Fruit fly (Drosophila melanogaster) whole organism, embryonic: ENCODE measurements around the gene CG31388.

Experiments used
- CG10267 ChIP-seq: fragments of 200-800 bp; sonication (Bioruptor generic); optimal IDR thresholded peaks from 2 replicates; lab custom pipeline; 2018; ENCODE audit warnings: missing biosample characterization, mild to moderate bottlenecking, missing genetic modification characterization, moderate library complexity
- CG11456 ChIP-seq: fragments of 200-800 bp; sonication (Bioruptor generic); IDR thresholded peaks from 3 replicates; pipeline ENCODE4 v1.3.6; 2022; ENCODE audit warnings: missing biosample characterization, missing genetic modification characterization
- CG11504 ChIP-seq: fragments of 200-800 bp; sonication (Bioruptor generic); optimal IDR thresholded peaks from 3 replicates; lab custom pipeline; 2019; ENCODE audit warnings: missing biosample characterization, mild to moderate bottlenecking, missing genetic modification characterization, moderate library complexity
- CG11723 ChIP-seq: fragments of 200-800 bp; sonication (Bioruptor generic); optimal IDR thresholded peaks from 2 replicates; lab custom pipeline; 2017; ENCODE audit warnings: missing biosample characterization, mild to moderate bottlenecking, missing genetic modification characterization
- CG1233 ChIP-seq: fragments of 200-800 bp; sonication (Bioruptor generic); optimal IDR thresholded peaks from 4 replicates; lab custom pipeline; 2018; ENCODE audit warnings: missing biosample characterization, mild to moderate bottlenecking, missing genetic modification characterization
- CG13424 ChIP-seq: fragments of 200-800 bp; sonication (Bioruptor generic); optimal IDR thresholded peaks from 2 replicates; lab custom pipeline; 2019; ENCODE audit warnings: missing biosample characterization, mild to moderate bottlenecking, missing genetic modification characterization, moderate library complexity
- CG14860 ChIP-seq: fragments of 200-800 bp; sonication (Bioruptor generic); IDR thresholded peaks from 3 replicates; pipeline ENCODE4 v1.3.6; 2022; ENCODE audit warnings: missing biosample characterization, missing genetic modification characterization; ENCODE audit not compliant: partially characterized antibody
- CG15269 ChIP-seq: fragments of 200-800 bp; sonication (Bioruptor generic); optimal IDR thresholded peaks from 2 replicates; lab custom pipeline; 2018; ENCODE audit warnings: missing biosample characterization, mild to moderate bottlenecking, missing genetic modification characterization, moderate library complexity
- CG15514 ChIP-seq: fragments of 200-800 bp; sonication (Bioruptor generic); optimal IDR thresholded peaks from 3 replicates; lab custom pipeline; 2017; ENCODE audit warnings: missing biosample characterization, missing genetic modification characterization, mild to moderate bottlenecking, moderate library complexity, missing genetic modification reagents
- CG15601 ChIP-seq: fragments of 200-800 bp; sonication (Bioruptor generic); optimal IDR thresholded peaks from 3 replicates; lab custom pipeline; 2019; ENCODE audit warnings: missing biosample characterization, mild to moderate bottlenecking, missing genetic modification characterization, moderate library complexity
- CG18619 ChIP-seq: fragments of 200-800 bp; sonication (Bioruptor generic); optimal IDR thresholded peaks from 3 replicates; lab custom pipeline; 2017; ENCODE audit warnings: missing biosample characterization, mild to moderate bottlenecking, missing genetic modification characterization
- CG2712 ChIP-seq: fragments of 200-800 bp; optimal IDR thresholded peaks from 3 replicates; lab custom pipeline; 2019; ENCODE audit warnings: missing biosample characterization, mild to moderate bottlenecking, missing genetic modification characterization, moderate library complexity
- CG33213 ChIP-seq: fragments of 200-800 bp; sonication (Bioruptor generic); optimal IDR thresholded peaks from 3 replicates; lab custom pipeline; 2016; ENCODE audit warnings: missing biosample characterization, missing genetic modification characterization
- CG3407 ChIP-seq: fragments of 200-800 bp; sonication (Bioruptor generic); optimal IDR thresholded peaks from 2 replicates; lab custom pipeline; 2018; ENCODE audit warnings: missing biosample characterization, mild to moderate bottlenecking, missing genetic modification characterization
- CG3838 ChIP-seq: fragments of 200-800 bp; sonication (Bioruptor generic); optimal IDR thresholded peaks from 3 replicates; lab custom pipeline; 2016; ENCODE audit warnings: missing biosample characterization, missing genetic modification characterization
- CG4360 ChIP-seq: fragments of 200-800 bp; sonication (Bioruptor generic); IDR thresholded peaks from 2 replicates; pipeline ENCODE4 v1.3.6; 2022; ENCODE audit warnings: missing biosample characterization, missing genetic modification characterization
- CG43689 ChIP-seq: fragments of 200-800 bp; sonication (Bioruptor generic); IDR thresholded peaks from 2 replicates; pipeline ENCODE4 v1.3.6; 2022; ENCODE audit warnings: missing biosample characterization, missing genetic modification characterization
- CG4707 ChIP-seq: fragments of 200-800 bp; sonication (Bioruptor generic); optimal IDR thresholded peaks from 2 replicates; lab custom pipeline; 2018; ENCODE audit warnings: missing biosample characterization, mild to moderate bottlenecking, missing genetic modification characterization, moderate library complexity
- CG4820 ChIP-seq: fragments of 200-800 bp; sonication (Bioruptor generic); optimal IDR thresholded peaks from 3 replicates; lab custom pipeline; 2016; ENCODE audit warnings: missing biosample characterization, missing genetic modification characterization
- CG5180 ChIP-seq: fragments of 200-800 bp; sonication (Bioruptor generic); optimal IDR thresholded peaks from 3 replicates; lab custom pipeline; 2017; ENCODE audit warnings: missing biosample characterization, missing genetic modification characterization, mild to moderate bottlenecking, moderate library complexity, missing genetic modification reagents
- CG6272 ChIP-seq: fragments of 200-800 bp; sonication (Bioruptor generic); IDR thresholded peaks from 2 replicates; pipeline ENCODE4 v1.3.6; 2022; ENCODE audit warnings: missing biosample characterization, missing genetic modification characterization
- CG6791 ChIP-seq: fragments of 200-800 bp; sonication (Bioruptor generic); IDR thresholded peaks from 3 replicates; pipeline ENCODE4 v1.3.6; 2022; ENCODE audit warnings: missing biosample characterization, missing genetic modification characterization; ENCODE audit not compliant: partially characterized antibody
- CG7357 ChIP-seq: fragments of 200-800 bp; sonication (Bioruptor generic); IDR thresholded peaks from 3 replicates; pipeline ENCODE4 v1.3.6; 2022; ENCODE audit warnings: missing biosample characterization, missing genetic modification characterization
- CG7786 ChIP-seq: fragments of 200-800 bp; sonication (Bioruptor generic); optimal IDR thresholded peaks from 2 replicates; lab custom pipeline; 2016; ENCODE audit warnings: missing biosample characterization, missing genetic modification characterization
- CG8359 ChIP-seq: fragments of 200-800 bp; sonication (Bioruptor generic); optimal IDR thresholded peaks from 2 replicates; lab custom pipeline; 2017; ENCODE audit warnings: missing biosample characterization, mild to moderate bottlenecking, missing genetic modification characterization, borderline replicate concordance
- Dad ChIP-seq: fragments of 200-800 bp; sonication (Bioruptor generic); optimal IDR thresholded peaks from 3 replicates; lab custom pipeline; 2016; ENCODE audit warnings: missing biosample characterization, missing genetic modification characterization
- Ets65A ChIP-seq: fragments of 200-800 bp; sonication (Bioruptor generic); peaks from one replicate; lab custom pipeline; 2016; ENCODE audit warnings: missing biosample characterization, missing genetic modification characterization
- HLH4C ChIP-seq: fragments of 200-800 bp; sonication (Bioruptor generic); IDR thresholded peaks from 3 replicates; pipeline ENCODE4 v1.3.6; 2022; ENCODE audit warnings: missing biosample characterization, missing genetic modification characterization; ENCODE audit not compliant: partially characterized antibody
- HLHmδ ChIP-seq: fragments of 200-800 bp; sonication (Bioruptor generic); optimal IDR thresholded peaks from 2 replicates; lab custom pipeline; 2018; ENCODE audit warnings: missing biosample characterization, mild to moderate bottlenecking, missing genetic modification characterization, moderate library complexity
- MTF-1 ChIP-seq: fragments of 200-800 bp; sonication (Bioruptor generic); optimal IDR thresholded peaks from 2 replicates; lab custom pipeline; 2018; ENCODE audit warnings: missing biosample characterization, mild to moderate bottlenecking, missing genetic modification characterization, borderline replicate concordance
- Max ChIP-seq: fragments of 200-800 bp; sonication (Bioruptor generic); optimal IDR thresholded peaks from 2 replicates; lab custom pipeline; 2016; ENCODE audit warnings: missing biosample characterization, mild to moderate bottlenecking, missing genetic modification characterization
- Med ChIP-seq: fragments of 200-800 bp; sonication (Bioruptor generic); peaks from one replicate; lab custom pipeline; 2016; ENCODE audit warnings: missing biosample characterization, missing genetic modification characterization, mild to moderate bottlenecking, inconsistent platforms, moderate library complexity
- Oaz ChIP-seq: fragments of 200-800 bp; sonication (Bioruptor generic); IDR thresholded peaks from 2 replicates; pipeline ENCODE4 v1.3.6; 2022; ENCODE audit warnings: missing biosample characterization, missing genetic modification characterization
- Rx ChIP-seq: fragments of 200-800 bp; sonication (Bioruptor generic); IDR thresholded peaks from 2 replicates; pipeline ENCODE4 v1.3.6; 2022; ENCODE audit warnings: missing biosample characterization, missing genetic modification characterization
- Spps ChIP-seq: fragments of 200-800 bp; sonication (Bioruptor generic); optimal IDR thresholded peaks from 2 replicates; lab custom pipeline; 2018; ENCODE audit warnings: missing biosample characterization, mild to moderate bottlenecking, missing genetic modification characterization
- chinmo ChIP-seq: fragments of 200-800 bp; sonication (Bioruptor generic); IDR thresholded peaks from 4 replicates; pipeline ENCODE4 v1.3.6; 2022; ENCODE audit warnings: missing biosample characterization, missing genetic modification characterization; ENCODE audit not compliant: partially characterized antibody
- croc ChIP-seq: fragments of 200-800 bp; sonication (Bioruptor generic); conservative IDR thresholded peaks from 3 replicates; pipeline ENCODE4 v1.3.6; 2022; ENCODE audit warnings: missing biosample characterization, missing genetic modification characterization
- crp ChIP-seq, 2 experiments: fragments of 200-800 bp; sonication (Bioruptor generic); optimal IDR thresholded peaks; 2 replicates in 1 of 2; 3 replicates in 1 of 2; lab custom pipeline; 2017; ENCODE audit warnings: missing biosample characterization in 2 of 2, missing genetic modification characterization in 2 of 2, mild to moderate bottlenecking in 1 of 2, moderate library complexity in 1 of 2
- gce ChIP-seq: fragments of 200-800 bp; sonication (Bioruptor generic); IDR thresholded peaks from 3 replicates; pipeline ENCODE4 v1.3.6; 2022; ENCODE audit warnings: missing biosample characterization, missing genetic modification characterization
- grn ChIP-seq: fragments of 200-800 bp; sonication (Bioruptor generic); optimal IDR thresholded peaks from 3 replicates; lab custom pipeline; 2017; ENCODE audit warnings: missing biosample characterization, missing genetic modification characterization
- h ChIP-seq: fragments of >200 bp; optimal IDR thresholded peaks from 2 replicates; lab custom pipeline; 2017
- ham ChIP-seq: fragments of 200-800 bp; sonication (Bioruptor generic); IDR thresholded peaks from 2 replicates; pipeline ENCODE4 v1.3.6; 2022; ENCODE audit warnings: missing biosample characterization, missing genetic modification characterization
- hbn ChIP-seq: fragments of 200-800 bp; sonication (Bioruptor generic); IDR thresholded peaks from 2 replicates; pipeline ENCODE4 v1.3.6; 2022; ENCODE audit warnings: missing biosample characterization, missing genetic modification characterization; ENCODE audit not compliant: partially characterized antibody
- insv ChIP-seq, 2 experiments: fragments of 200-800 bp; sonication (Bioruptor generic); optimal IDR thresholded peaks; 3 replicates each; lab custom pipeline; 2016 to 2018; ENCODE audit warnings: missing biosample characterization in 2 of 2, missing genetic modification characterization in 2 of 2
- peb ChIP-seq: fragments of 200-800 bp; sonication (Bioruptor generic); IDR thresholded peaks from 2 replicates; pipeline ENCODE4 v1.3.6; 2022; ENCODE audit warnings: missing biosample characterization, missing genetic modification characterization
- pfk ChIP-seq: fragments of 200-800 bp; sonication (Bioruptor generic); optimal IDR thresholded peaks from 2 replicates; lab custom pipeline; 2018; ENCODE audit warnings: missing biosample characterization, mild to moderate bottlenecking, missing genetic modification characterization, moderate library complexity
- pita ChIP-seq: fragments of 200-800 bp; sonication (Bioruptor generic); optimal IDR thresholded peaks from 2 replicates; lab custom pipeline; 2017; ENCODE audit warnings: missing biosample characterization, mild to moderate bottlenecking, missing genetic modification characterization
- sens-2 ChIP-seq: fragments of 200-800 bp; sonication (Bioruptor generic); IDR thresholded peaks from 2 replicates; pipeline ENCODE4 v1.3.6; 2022; ENCODE audit warnings: missing biosample characterization, missing genetic modification characterization

CG31388 gene

DNA sequence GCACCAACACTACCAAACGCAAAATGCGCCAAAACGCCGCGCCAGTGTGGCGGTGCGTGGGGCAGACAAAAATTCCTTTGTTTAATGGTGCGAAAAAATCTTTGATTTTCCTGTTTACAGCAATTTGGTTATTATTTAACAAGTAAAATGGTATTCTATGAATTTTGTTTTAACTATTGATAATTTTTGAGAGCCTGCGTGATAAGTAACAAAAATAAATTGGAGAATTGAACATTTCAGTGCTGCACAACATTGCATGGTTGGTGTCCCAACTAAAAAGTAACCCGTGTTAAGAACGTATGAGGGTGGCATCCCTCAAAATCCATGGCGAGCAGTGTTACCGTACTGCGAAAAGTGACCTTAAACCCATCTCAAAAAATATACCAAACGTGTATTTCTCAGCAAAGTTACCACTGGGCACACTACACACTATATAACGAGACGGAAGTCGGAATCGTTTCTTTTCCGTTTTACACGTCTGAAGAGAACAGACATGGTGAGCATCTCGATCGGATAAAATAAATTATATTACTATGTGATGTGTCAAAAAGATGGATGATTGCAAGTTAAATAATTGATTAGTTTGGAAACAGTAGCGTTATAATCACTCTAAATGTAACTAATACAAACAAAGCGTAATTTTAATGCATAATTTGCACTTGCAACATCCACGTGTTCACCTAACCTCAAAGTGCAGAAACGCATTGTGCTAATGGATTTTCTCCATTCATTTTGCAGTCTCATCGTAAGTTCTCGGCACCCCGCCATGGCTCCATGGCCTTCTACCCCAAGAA is 16.0 kb upstream of the CG31388 start, which contains the start of the genes CG6693 and RpL3 (continued):
- TF ChIP-seq CG4360 (GFP tag; lab: Robert Waterston, UW): no peak
- peak; percentile 87 for TF ChIP-seq CG33213
- peak; percentile 84 for TF ChIP-seq CG11456
- TF ChIP-seq CG6272: peak; percentile 47; the same call in 1 of the 2 replicates
- peak; percentile 24 for TF ChIP-seq CG7786 (GFP tag; lab: Kevin White, UChicago)
- TF ChIP-seq pita (GFP tag; lab: Kevin White, UChicago): peak; percentile 87
- no peak for TF ChIP-seq peb (GFP tag; lab: Robert Waterston, UW)
- peak; percentile 73 for TF ChIP-seq CG3407
- peak; percentile 25 for TF ChIP-seq CG3838
- peak; percentile 67 for TF ChIP-seq CG11504 (tag; lab: Kevin White, UChicago)
- TF ChIP-seq Oaz: no peak
- TF ChIP-seq MTF-1 (GFP tag; lab: Kevin White, UChicago): peak; percentile 96
- TF ChIP-seq grn (GFP tag; lab: Kevin White, UChicago): peak; percentile 65
- TF ChIP-seq croc (GFP tag; lab: Robert Waterston, UW): no peak
- peak; percentile 87 for TF ChIP-seq CG15514
- peak; percentile 95 for TF ChIP-seq HLHmδ (GFP tag; lab: Kevin White, UChicago)
- no peak; the same call in 2 of the 3 replicates for TF ChIP-seq CG6791
- TF ChIP-seq Ets65A (GFP tag; lab: Kevin White, UChicago): peak; percentile 99
- peak; percentile 36; the same call in 1 of the 2 replicates for TF ChIP-seq Rx (GFP tag; lab: Robert Waterston, UW)
- peak; percentile 76 for TF ChIP-seq pfk (GFP tag; lab: Kevin White, UChicago)
- peak; percentile 80 for TF ChIP-seq CG18619 (GFP tag; lab: Kevin White, UChicago)
- TF ChIP-seq CG15601 (tag; lab: Kevin White, UChicago): peak; percentile 75
- TF ChIP-seq insv (GFP tag; optimal IDR thresholded peaks at IDR 0.05; lab: Kevin White, UChicago): peak in 1 of 2 experiments; percentile 67
- peak; percentile 54 for TF ChIP-seq CG4820 (GFP tag; lab: Kevin White, UChicago)
- TF ChIP-seq hbn (GFP tag; lab: Robert Waterston, UW): no peak
- peak; percentile 73 for TF ChIP-seq Dad (GFP tag; lab: Kevin White, UChicago)
- no peak for TF ChIP-seq CG14860 (GFP tag; lab: Robert Waterston, UW)
- TF ChIP-seq crp (GFP tag; optimal IDR thresholded peaks at IDR 0.05; lab: Kevin White, UChicago): peak in 1 of 2 experiments; percentile 34
- no peak for TF ChIP-seq ham
- TF ChIP-seq CG15269 (tag; lab: Kevin White, UChicago): peak; percentile 82
- no peak for TF ChIP-seq h (lab: Kevin White, UChicago)
- peak; percentile 96 for TF ChIP-seq CG10267
- TF ChIP-seq CG5180 (GFP tag; lab: Kevin White, UChicago): peak; percentile 59
- TF ChIP-seq CG43689 (GFP tag; lab: Robert Waterston, UW): no peak
- TF ChIP-seq Med (GFP tag; lab: Kevin White, UChicago): peak; percentile 98
- TF ChIP-seq chinmo: peak; percentile 82; the same call in 2 of the 4 replicates
- peak; percentile 90 for TF ChIP-seq CG4707 (GFP tag; lab: Kevin White, UChicago)
- peak; percentile 46 for TF ChIP-seq CG8359 (GFP tag; lab: Kevin White, UChicago)
- TF ChIP-seq sens-2 (GFP tag; lab: Robert Waterston, UW): peak; percentile 71
- peak; percentile 86 for TF ChIP-seq Max (GFP tag; lab: Kevin White, UChicago)
- TF ChIP-seq Spps (tag; lab: Kevin White, UChicago): peak; percentile 56
- peak; percentile 84 for TF ChIP-seq gce (GFP tag; lab: Robert Waterston, UW)
- peak; percentile 28; the same call in 2 of the 3 replicates for TF ChIP-seq HLH4C (GFP tag; lab: Robert Waterston, UW)
- peak; percentile 70 for TF ChIP-seq CG2712 (tag; lab: Kevin White, UChicago)
- TF ChIP-seq CG7357 (GFP tag; lab: Robert Waterston, UW): 0 out of 3 replicates have a peak, but pooled peaks have one; percentile 24
- peak; percentile 79 for TF ChIP-seq CG1233 (GFP tag; lab: Kevin White, UChicago)
- peak; percentile 49 for TF ChIP-seq CG13424 (tag; lab: Kevin White, UChicago)
- TF ChIP-seq CG11723 (GFP tag; lab: Kevin White, UChicago): peak; percentile 56
